Worm (Caenorhabditis elegans): ENCODE measurements around the gene klp-6.
"Not testable (repeated sequence)": the region's sequence is repeated elsewhere in the genome, so short reads cannot be mapped to it uniquely, and the experiment has no call there.

The klp-6 gene

DNA sequence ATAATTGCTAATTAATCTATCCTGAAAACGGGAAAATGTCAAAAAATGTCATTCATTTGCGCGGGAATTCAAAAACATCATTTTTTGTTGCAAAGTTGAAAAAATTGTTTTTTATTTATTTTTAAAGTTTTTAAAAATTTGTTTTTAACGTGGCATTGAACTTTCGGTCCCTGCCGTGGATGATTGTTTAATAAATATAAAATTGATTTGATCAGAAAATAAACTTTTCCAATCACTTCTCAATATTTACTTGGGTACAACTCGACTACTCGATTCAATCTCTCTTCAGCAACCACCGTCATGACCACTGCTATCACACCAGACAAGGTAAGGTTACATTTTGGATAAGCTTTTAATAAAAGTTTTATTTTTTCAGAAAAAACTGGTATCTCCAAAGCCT lies 31.7 kb downstream of the klp-6 start, which contains the start of gene C45G9.4:
C45G9.4 (plus strand) TSS at position 301 of the 400 bp plus-strand sequence.
- not testable (repeated sequence) for TF ChIP-seq unc-62 (GFP tag; optimal IDR thresholded peaks at IDR 0.05)

DNA sequence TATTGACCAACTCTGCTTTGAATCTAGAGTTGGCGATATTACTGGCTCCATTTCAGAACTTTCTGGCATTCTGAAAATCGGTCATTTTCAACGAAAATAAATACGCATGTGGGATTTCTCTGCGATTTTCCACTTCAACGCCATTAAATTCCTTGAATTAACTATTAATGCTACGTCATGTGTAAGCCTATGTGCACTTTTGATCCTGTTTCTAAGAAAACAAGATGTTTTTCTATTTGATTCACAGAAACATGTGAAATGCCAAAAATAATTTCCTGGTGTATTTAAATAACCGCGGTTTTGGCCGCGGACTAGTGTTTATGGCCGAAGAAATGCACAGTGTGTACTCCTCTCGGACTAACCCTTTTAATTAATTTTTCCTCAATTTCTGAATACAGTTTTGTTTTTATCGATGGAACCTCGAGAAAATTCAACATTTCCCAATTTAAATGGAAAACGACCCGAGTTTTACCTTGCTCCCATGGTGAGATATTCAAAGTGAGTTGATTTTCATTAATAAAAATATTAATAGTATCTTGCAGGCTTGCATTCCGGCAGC lies 38.0 kb downstream of the klp-6 start, which contains the start of the genes C45G9.11 and C45G9.2:
C45G9.11 (minus strand) TSS at position 51 of the 559 bp plus-strand sequence.
C45G9.2 (plus strand) TSS at position 392 of the 559 bp plus-strand sequence.
- no peak for TF ChIP-seq unc-62 (GFP tag; optimal IDR thresholded peaks at IDR 0.05)

DNA sequence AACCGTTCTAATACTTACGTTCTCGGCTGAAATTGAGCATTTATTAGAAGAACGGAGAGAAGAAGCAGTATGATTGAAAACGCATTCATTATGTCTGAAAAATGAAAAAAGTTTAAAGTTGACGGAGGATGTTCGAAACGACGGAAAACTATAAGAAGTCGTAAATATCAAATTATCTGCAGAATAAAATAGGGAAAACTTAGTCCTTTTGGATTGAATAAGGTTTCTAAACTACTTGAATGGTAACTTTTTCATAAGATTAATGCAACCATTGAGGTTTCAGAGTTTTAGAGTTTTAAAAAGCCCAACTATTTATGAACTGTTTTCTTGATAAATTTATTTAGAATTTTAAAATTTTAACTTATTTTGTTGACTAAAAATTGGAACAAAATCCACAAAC lies 40.8 kb downstream of the klp-6 start, which contains the start of gene C45G9.12:
C45G9.12 (minus strand) TSS at position 101 of the 400 bp plus-strand sequence.
- TF ChIP-seq unc-62 (GFP tag; optimal IDR thresholded peaks at IDR 0.05) = no peak

ce11 chrIII:5074398-5074797 lies 43.7 kb downstream of the klp-6 start, which contains the start of gene ttbk-6:
TSS of gene ttbk-6 (plus strand) at chrIII:5074698.
- TF ChIP-seq unc-62 (GFP tag; optimal IDR thresholded peaks at IDR 0.05) = no peak

ce11 chrIII:5076569-5076968 lies 45.8 kb downstream of the klp-6 start:
- TF ChIP-seq unc-62 (GFP tag; optimal IDR thresholded peaks at IDR 0.05) = no peak

DNA sequence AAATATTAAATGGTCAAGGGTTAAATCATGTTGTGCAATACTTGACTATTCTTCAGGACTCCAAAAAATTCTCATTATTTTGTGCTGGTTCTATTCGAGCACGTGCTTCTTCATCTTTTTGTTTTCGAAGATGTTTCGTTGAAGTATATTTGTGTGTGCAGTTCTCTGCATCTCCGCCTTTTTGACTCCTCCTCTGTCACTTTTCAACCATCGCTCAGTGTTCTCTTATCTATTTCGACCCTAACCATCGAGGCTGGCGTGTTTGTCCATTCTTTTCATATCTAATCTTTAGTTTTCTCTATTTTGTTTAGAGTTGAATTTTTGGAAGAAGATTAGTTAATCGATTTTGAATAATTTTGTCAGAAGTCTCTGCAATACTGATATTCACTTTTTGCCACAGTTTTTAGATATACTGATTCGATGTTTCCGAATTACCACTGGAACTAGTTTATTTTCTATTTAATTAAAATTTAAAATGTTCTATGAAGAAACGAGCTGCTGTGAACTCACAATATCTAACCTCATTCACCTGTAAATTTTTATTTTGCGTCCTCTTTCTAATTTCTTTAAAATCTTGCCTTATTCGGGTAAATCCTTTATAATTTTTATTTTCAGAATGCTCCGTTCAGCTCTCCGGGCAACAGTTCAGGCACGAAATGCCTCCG lies 46.6 kb downstream of the klp-6 start, which contains the start of gene alh-1:
alh-1 (plus strand) TSS at position 615 of the 665 bp plus-strand sequence.
- TF ChIP-seq unc-62 (GFP tag; optimal IDR thresholded peaks at IDR 0.05) = no peak

DNA sequence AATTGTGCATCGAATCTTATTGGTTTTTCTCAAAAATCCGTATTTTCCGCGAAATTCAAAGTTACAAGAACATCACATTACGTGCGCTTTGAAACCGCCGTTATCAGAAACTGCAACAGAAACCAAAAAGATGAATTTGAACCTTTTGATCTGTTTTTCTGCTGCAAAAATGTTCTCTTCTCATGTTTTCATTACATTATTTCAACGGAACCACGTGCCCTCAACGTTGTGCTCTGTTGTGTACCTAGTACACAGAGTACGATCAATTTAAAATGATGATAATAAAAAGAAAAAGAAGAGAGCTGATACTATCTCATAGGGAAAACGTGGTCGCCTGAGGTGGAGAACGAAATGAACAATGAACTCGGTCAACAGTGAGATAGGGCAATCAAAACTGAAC lies 47.3 kb downstream of the klp-6 start:
- TF ChIP-seq unc-62 (GFP tag; optimal IDR thresholded peaks at IDR 0.05) = no peak

ce11 chrIII:5080700-5081572 lies 50.2 kb downstream of the klp-6 start:
- no peak for TF ChIP-seq unc-62 (GFP tag; optimal IDR thresholded peaks at IDR 0.05)

ce11 chrIII:5081573-5081823 lies 50.8 kb downstream of the klp-6 start, which contains the start of gene cox-6A:
TSS of gene cox-6A (plus strand) at chrIII:5081724.
- TF ChIP-seq unc-62 (GFP tag; optimal IDR thresholded peaks at IDR 0.05) = no peak

DNA sequence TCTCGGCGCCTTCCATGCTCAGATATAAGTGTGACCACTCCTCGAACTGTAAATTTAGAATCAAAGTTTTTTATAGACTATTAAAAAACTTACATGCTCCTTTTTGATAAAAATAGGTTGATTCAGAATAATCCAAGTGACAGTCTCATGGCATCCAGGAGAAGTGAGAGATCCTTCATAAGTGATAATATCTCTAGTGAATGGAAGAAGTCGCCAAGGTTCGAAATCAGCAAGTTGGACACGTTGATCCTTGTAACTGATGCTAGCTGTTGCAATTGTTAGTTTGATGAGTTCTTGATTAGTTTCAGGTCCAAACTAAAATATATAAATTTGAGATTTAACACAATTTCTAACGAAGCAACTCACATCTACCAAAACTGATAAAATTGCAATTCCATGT lies 52.6 kb downstream of the klp-6 start:
- no peak for TF ChIP-seq unc-62 (GFP tag; optimal IDR thresholded peaks at IDR 0.05)

- no peak for TF ChIP-seq unc-62 (GFP tag; optimal IDR thresholded peaks at IDR 0.05)
These were observed 54.8 kb downstream of the klp-6 start, which contains the start of gene cah-1 for ce11 chrIII:5085529-5085928. TSS of gene cah-1 (minus strand) at chrIII:5085629.

Data from whole organism, dauer.